Worm (Caenorhabditis elegans) whole organism, L4 larva: ENCODE results near the gene pig-1.

Experiments used
- D1046.2 ChIP-seq: fragments of 200-800 bp; sonication (Bioruptor generic); IDR thresholded peaks from 2 replicates; pipeline ENCODE4 v1.3.6; 2022; ENCODE audit warnings: missing genetic modification characterization, missing compliant biosample characterization
- F37D6.2 ChIP-seq: sonication (generic microtip); optimal IDR thresholded peaks from 2 replicates; lab custom pipeline; 2016; ENCODE audit warnings: mild to moderate bottlenecking, missing genetic modification characterization, missing compliant biosample characterization
- R02D3.7 ChIP-seq: fragments of 150-350 bp; sonication (generic microtip); optimal IDR thresholded peaks from 3 replicates; lab custom pipeline; 2014; ENCODE audit warnings: missing biosample characterization, missing genetic modification characterization
- arid-1 ChIP-seq: fragments of 200-800 bp; sonication (Bioruptor generic); conservative IDR thresholded peaks from 2 replicates; pipeline ENCODE4 v1.3.6; 2022; ENCODE audit warnings: missing genetic modification reagents, missing genetic modification characterization, missing compliant biosample characterization
- ceh-28 ChIP-seq: fragments of 150-350 bp; optimal IDR thresholded peaks from 2 replicates; lab custom pipeline; 2014; ENCODE audit warnings: missing biosample characterization, missing genetic modification reagents, missing genetic modification characterization
- ceh-44 ChIP-seq: fragments of 200-800 bp; sonication (Bioruptor generic); IDR thresholded peaks from 2 replicates; pipeline ENCODE4 v1.3.6; 2022; ENCODE audit warnings: missing genetic modification reagents, missing genetic modification characterization, missing compliant biosample characterization
- ceh-62 ChIP-seq: sonication (generic microtip); optimal IDR thresholded peaks from 2 replicates; lab custom pipeline; 2017; ENCODE audit warnings: missing biosample characterization, missing genetic modification characterization
- cey-2 ChIP-seq: sonication (generic microtip); optimal IDR thresholded peaks from 3 replicates; lab custom pipeline; 2017; ENCODE audit warnings: missing genetic modification characterization, mild to moderate bottlenecking, missing compliant biosample characterization, antibody characterized with exemption, borderline replicate concordance; ENCODE audit not compliant: insufficient read depth
- daf-12 ChIP-seq: fragments of 150-350 bp; optimal IDR thresholded peaks from 2 replicates; lab custom pipeline; 2014; ENCODE audit warnings: missing biosample characterization, missing genetic modification reagents, missing genetic modification characterization
- daf-16 ChIP-seq, 3 experiments: sonication (generic microtip); optimal IDR thresholded peaks; 2 replicates each; lab custom pipeline; 2016 to 2017; ENCODE audit warnings: missing genetic modification characterization in 3 of 3, missing genetic modification reagents in 3 of 3, mild to moderate bottlenecking in 2 of 3, missing compliant biosample characterization in 2 of 3, missing biosample characterization in 1 of 3, moderate library complexity in 1 of 3
- dmd-6 ChIP-seq: fragments of 200-800 bp; sonication (Bioruptor generic); IDR thresholded peaks from 2 replicates; pipeline ENCODE4 v1.3.6; 2022; ENCODE audit warnings: missing genetic modification reagents, missing genetic modification characterization, missing compliant biosample characterization
- dmd-9 ChIP-seq: fragments of 200-800 bp; sonication (Bioruptor generic); IDR thresholded peaks from 2 replicates; pipeline ENCODE4 v1.3.6; 2022; ENCODE audit warnings: missing genetic modification reagents, missing genetic modification characterization, missing compliant biosample characterization
- dpl-1 ChIP-seq: fragments of 150-350 bp; optimal IDR thresholded peaks from 2 replicates; lab custom pipeline; 2014; ENCODE audit warnings: missing biosample characterization, missing genetic modification reagents, missing genetic modification characterization
- dve-1 ChIP-seq: sonication (generic microtip); optimal IDR thresholded peaks from 2 replicates; lab custom pipeline; 2017; ENCODE audit warnings: antibody characterized with exemption, mild to moderate bottlenecking, missing genetic modification characterization, missing compliant biosample characterization; ENCODE audit not compliant: insufficient read depth
- egl-27 ChIP-seq: sonication (generic microtip); optimal IDR thresholded peaks from 3 replicates; lab custom pipeline; 2017; ENCODE audit warnings: missing biosample characterization, missing genetic modification reagents, missing genetic modification characterization
- egl-43 ChIP-seq: fragments of 200-800 bp; sonication (Bioruptor generic); IDR thresholded peaks from 2 replicates; pipeline ENCODE4 v1.3.6; 2022; ENCODE audit warnings: missing genetic modification reagents, missing genetic modification characterization, missing compliant biosample characterization
- gei-8 ChIP-seq: fragments of 200-800 bp; sonication (Bioruptor generic); optimal IDR thresholded peaks from 2 replicates; lab custom pipeline; 2018; ENCODE audit warnings: mild to moderate bottlenecking, missing genetic modification characterization, missing compliant biosample characterization
- hif-1 ChIP-seq, 2 experiments: sonication (generic microtip); optimal IDR thresholded peaks; 2 replicates each; lab custom pipeline; 2016 to 2017; ENCODE audit warnings: missing compliant biosample characterization in 2 of 2, missing genetic modification characterization in 2 of 2, missing genetic modification reagents in 2 of 2, missing genotype in 2 of 2, mild to moderate bottlenecking in 1 of 2
- hlh-11 ChIP-seq: fragments of 200-800 bp; sonication (Bioruptor generic); optimal IDR thresholded peaks from 2 replicates; lab custom pipeline; 2018; ENCODE audit warnings: mild to moderate bottlenecking, missing genetic modification characterization, missing compliant biosample characterization
- hlh-30 ChIP-seq: sonication (generic microtip); optimal IDR thresholded peaks from 2 replicates; lab custom pipeline; 2017; ENCODE audit warnings: antibody characterized with exemption, mild to moderate bottlenecking, missing genetic modification characterization, missing compliant biosample characterization; ENCODE audit not compliant: insufficient read depth
- hmg-1.1 ChIP-seq: fragments of 200-800 bp; sonication (Bioruptor generic); IDR thresholded peaks from 2 replicates; pipeline ENCODE4 v1.3.6; 2022; ENCODE audit warnings: missing genetic modification reagents, missing genetic modification characterization, missing compliant biosample characterization
- lim-7 ChIP-seq: fragments of 200-800 bp; sonication (Bioruptor generic); IDR thresholded peaks from 2 replicates; pipeline ENCODE4 v1.3.6; 2022; ENCODE audit warnings: missing genetic modification characterization, missing compliant biosample characterization
- lin-1 ChIP-seq: fragments of 200-800 bp; sonication (Bioruptor generic); IDR thresholded peaks from 2 replicates; pipeline ENCODE4 v1.3.6; 2022; ENCODE audit warnings: missing genetic modification reagents, missing genetic modification characterization, missing compliant biosample characterization
- lin-15B ChIP-seq: fragments of 150-350 bp; sonication (generic microtip); optimal IDR thresholded peaks from 3 replicates; lab custom pipeline; 2014; ENCODE audit warnings: missing biosample characterization, missing genetic modification characterization
- lin-29 ChIP-seq: fragments of 200-800 bp; sonication (Bioruptor generic); IDR thresholded peaks from 2 replicates; pipeline ENCODE4 v1.3.6; 2022; ENCODE audit warnings: missing genetic modification reagents, missing genetic modification characterization, missing compliant biosample characterization
- lin-38 ChIP-seq: fragments of 200-800 bp; sonication (Bioruptor generic); IDR thresholded peaks from 2 replicates; pipeline ENCODE4 v1.3.6; 2022; ENCODE audit warnings: missing genetic modification reagents, missing genetic modification characterization, missing compliant biosample characterization
- lin-39 ChIP-seq: fragments of 150-350 bp; optimal IDR thresholded peaks from 2 replicates; lab custom pipeline; 2014; ENCODE audit warnings: missing biosample characterization, missing genetic modification reagents, missing genetic modification characterization
- madf-5 ChIP-seq, 2 experiments: fragments of 200-800 bp; sonication (Bioruptor generic); IDR thresholded peaks; 2 replicates each; pipeline ENCODE4 v1.3.6; 2022; ENCODE audit warnings: missing compliant biosample characterization in 2 of 2, missing genetic modification characterization in 2 of 2
- mep-1 ChIP-seq: fragments of 150-350 bp; sonication (generic microtip); optimal IDR thresholded peaks from 3 replicates; lab custom pipeline; 2014; ENCODE audit warnings: missing biosample characterization, missing genetic modification characterization
- mes-2 ChIP-seq: sonication (generic microtip); optimal IDR thresholded peaks from 2 replicates; lab custom pipeline; 2016; ENCODE audit warnings: missing genotype, mild to moderate bottlenecking, missing genetic modification characterization, missing compliant biosample characterization; ENCODE audit not compliant: poor library complexity, severe bottlenecking
- mxl-2 ChIP-seq: fragments of 200-800 bp; sonication (Bioruptor generic); conservative IDR thresholded peaks from 2 replicates; pipeline ENCODE4 v1.3.6; 2022; ENCODE audit warnings: missing genetic modification reagents, missing genetic modification characterization, missing compliant biosample characterization
- nhr-102 ChIP-seq: sonication (generic microtip); optimal IDR thresholded peaks from 2 replicates; lab custom pipeline; 2016; ENCODE audit warnings: mild to moderate bottlenecking, missing genetic modification characterization, moderate library complexity, missing compliant biosample characterization
- nhr-237 ChIP-seq: sonication (generic microtip); optimal IDR thresholded peaks from 2 replicates; lab custom pipeline; 2017; ENCODE audit warnings: missing biosample characterization, missing genetic modification characterization
- nhr-25 ChIP-seq: sonication (generic microtip); optimal IDR thresholded peaks from 2 replicates; lab custom pipeline; 2017; ENCODE audit warnings: missing genetic modification characterization, mild to moderate bottlenecking, missing compliant biosample characterization, antibody characterized with exemption, moderate library complexity, borderline replicate concordance; ENCODE audit not compliant: insufficient read depth
- nhr-48 ChIP-seq: sonication (generic microtip); optimal IDR thresholded peaks from 2 replicates; lab custom pipeline; 2016; ENCODE audit warnings: mild to moderate bottlenecking, missing genetic modification characterization, missing compliant biosample characterization
- nhr-76 ChIP-seq: fragments of 150-350 bp; optimal IDR thresholded peaks from 2 replicates; lab custom pipeline; 2014; ENCODE audit warnings: missing biosample characterization, missing genetic modification characterization
- nhr-77 ChIP-seq: fragments of 150-350 bp; optimal IDR thresholded peaks from 2 replicates; lab custom pipeline; 2014; ENCODE audit warnings: missing biosample characterization, missing genetic modification characterization
- pha-4 ChIP-seq, 2 experiments: fragments of 150-350 bp in 1 of 2; fragments of 200-800 bp in 1 of 2; sonication (Bioruptor generic) in 1 of 2; IDR thresholded peaks in 1 of 2; optimal IDR thresholded peaks in 1 of 2; 2 replicates each; pipeline versions ENCODE4 v1.3.6 to Lab custom; 2014 to 2022; ENCODE audit warnings: missing genetic modification characterization in 2 of 2, missing genetic modification reagents in 2 of 2, missing biosample characterization in 1 of 2, missing compliant biosample characterization in 1 of 2
- php-3 ChIP-seq: fragments of 200-800 bp; sonication (Bioruptor generic); IDR thresholded peaks from 2 replicates; pipeline ENCODE4 v1.3.6; 2022; ENCODE audit warnings: missing genetic modification reagents, missing genetic modification characterization, missing compliant biosample characterization
- rbr-2 ChIP-seq: sonication (generic microtip); optimal IDR thresholded peaks from 2 replicates; lab custom pipeline; 2016; ENCODE audit warnings: missing genotype, missing genetic modification characterization, missing compliant biosample characterization
- snpc-1.2 ChIP-seq: fragments of 200-800 bp; sonication (Bioruptor generic); IDR thresholded peaks from 2 replicates; pipeline ENCODE4 v1.3.6; 2022; ENCODE audit warnings: missing genetic modification reagents, missing genetic modification characterization, missing compliant biosample characterization
- tag-97 ChIP-seq: fragments of 200-800 bp; sonication (Bioruptor generic); IDR thresholded peaks from 2 replicates; pipeline ENCODE4 v1.3.6; 2022; ENCODE audit warnings: missing genetic modification characterization, missing compliant biosample characterization
- tra-1 ChIP-seq: fragments of 200-800 bp; sonication (Bioruptor generic); IDR thresholded peaks from 2 replicates; pipeline ENCODE4 v1.3.6; 2022; ENCODE audit warnings: missing genetic modification reagents, missing genetic modification characterization, missing compliant biosample characterization
- unc-39 ChIP-seq: sonication (generic microtip); optimal IDR thresholded peaks from 2 replicates; lab custom pipeline; 2017; ENCODE audit warnings: missing biosample characterization, missing genetic modification characterization
- unc-62 ChIP-seq, 3 experiments: fragments of 150-350 bp in 1 of 3; sonication (generic microtip); optimal IDR thresholded peaks in 2 of 3; peaks in 1 of 3; 1 replicate in 1 of 3; 2 replicates in 2 of 3; lab custom pipeline; 2014 to 2017; ENCODE audit warnings: missing biosample characterization in 3 of 3, missing genetic modification characterization in 3 of 3, missing genetic modification reagents in 3 of 3, missing genotype in 1 of 3
- vab-7 ChIP-seq: fragments of 200-800 bp; sonication (Bioruptor generic); IDR thresholded peaks from 2 replicates; pipeline ENCODE4 v1.3.6; 2022; ENCODE audit warnings: missing genetic modification reagents, missing genetic modification characterization, missing compliant biosample characterization
- zag-1 ChIP-seq: fragments of 150-350 bp; optimal IDR thresholded peaks from 2 replicates; lab custom pipeline; 2014; ENCODE audit warnings: missing biosample characterization, missing genetic modification characterization
- zip-11 ChIP-seq: fragments of 200-800 bp; sonication (Bioruptor generic); IDR thresholded peaks from 2 replicates; pipeline ENCODE4 v1.3.6; 2022; ENCODE audit warnings: missing genetic modification characterization, missing compliant biosample characterization
- ztf-7 ChIP-seq: fragments of 150-350 bp; optimal IDR thresholded peaks from 2 replicates; lab custom pipeline; 2014; ENCODE audit warnings: missing biosample characterization, missing genetic modification characterization

Gene pig-1

ce11 chrIV:519409-519808 is at the start of gene pig-1 (continued):
- no peak for TF ChIP-seq tag-97 (GFP tag; lab: Robert Waterston, UW)
- peak; percentile 87 for TF ChIP-seq mes-2 (tag; lab: Kevin White, UChicago)
- TF ChIP-seq nhr-25 (tag; lab: Kevin White, UChicago), result no peak
- peak; percentile 53 for TF ChIP-seq hmg-1.1 (GFP tag; lab: Robert Waterston, UW)
- no peak for TF ChIP-seq F37D6.2
- TF ChIP-seq nhr-77 (tag; lab: Kevin White, UChicago), result no peak
- TF ChIP-seq pha-4 (GFP tag; IDR thresholded peaks at IDR 0.05; lab: Robert Waterston, UW), result no peak
- no peak for TF ChIP-seq pha-4 (tag; optimal IDR thresholded peaks at IDR 0.05; lab: Kevin White, UChicago)
- peak; percentile 54 for TF ChIP-seq hlh-30 (tag; lab: Kevin White, UChicago)
- TF ChIP-seq lin-39 (tag; lab: Kevin White, UChicago), result no peak
- no peak for TF ChIP-seq daf-12 (tag; lab: Kevin White, UChicago)
- TF ChIP-seq nhr-102, result no peak
- TF ChIP-seq tra-1 (GFP tag; lab: Robert Waterston, UW), result no peak
- no peak for TF ChIP-seq daf-16 (GFP tag; optimal IDR thresholded peaks at IDR 0.05; lab: Kevin White, UChicago)
- TF ChIP-seq daf-16 (tag; optimal IDR thresholded peaks at IDR 0.05; lab: Kevin White, UChicago), result peak; percentile 8
- TF ChIP-seq D1046.2 (GFP tag; lab: Robert Waterston, UW), result no peak
- TF ChIP-seq madf-5 (GFP tag; IDR thresholded peaks at IDR 0.05; lab: Robert Waterston, UW), result no peak
- no peak for TF ChIP-seq cey-2 (tag; lab: Kevin White, UChicago)
- TF ChIP-seq php-3, result no peak
- no peak for TF ChIP-seq hif-1 (tag; optimal IDR thresholded peaks at IDR 0.05; lab: Kevin White, UChicago)
- TF ChIP-seq ceh-44 (GFP tag; lab: Robert Waterston, UW), result no peak
- no peak for TF ChIP-seq mep-1
- TF ChIP-seq vab-7 (GFP tag; lab: Robert Waterston, UW), result no peak
- no peak for TF ChIP-seq ceh-28 (tag; lab: Kevin White, UChicago)
- TF ChIP-seq hlh-11 (tag; lab: Kevin White, UChicago), result no peak
- peak; percentile 90 for TF ChIP-seq dpl-1 (GFP tag; lab: Kevin White, UChicago)
- no peak for TF ChIP-seq nhr-76
- no peak for TF ChIP-seq nhr-237 (tag; lab: Kevin White, UChicago)
- TF ChIP-seq nhr-48 (tag; lab: Kevin White, UChicago), result no peak
- TF ChIP-seq gei-8 (GFP tag; lab: Kevin White, UChicago), result no peak
- TF ChIP-seq rbr-2 (tag; lab: Kevin White, UChicago), result peak; percentile 29
- no peak for TF ChIP-seq arid-1 (GFP tag; lab: Robert Waterston, UW)
- TF ChIP-seq unc-62 (GFP tag; optimal IDR thresholded peaks at IDR 0.05 in 1 of 2; lab: Kevin White, UChicago), result no peak
- TF ChIP-seq unc-62 (tag; optimal IDR thresholded peaks at IDR 0.05; lab: Kevin White, UChicago), result no peak
- TF ChIP-seq dmd-6 (GFP tag; lab: Robert Waterston, UW), result no peak
- TF ChIP-seq ceh-62 (tag; lab: Kevin White, UChicago), result no peak
- no peak for TF ChIP-seq zip-11 (GFP tag; lab: Robert Waterston, UW)
- no peak for TF ChIP-seq R02D3.7
- TF ChIP-seq egl-43 (GFP tag; lab: Robert Waterston, UW), result no peak
- no peak for TF ChIP-seq lin-15B (tag; lab: Kevin White, UChicago)
- TF ChIP-seq mxl-2 (GFP tag; lab: Robert Waterston, UW), result no peak
- TF ChIP-seq egl-27, result no peak
- no peak for TF ChIP-seq dmd-9 (GFP tag; lab: Robert Waterston, UW)
- no peak for TF ChIP-seq snpc-1.2 (GFP tag; lab: Robert Waterston, UW)
- no peak for TF ChIP-seq ztf-7 (tag; lab: Kevin White, UChicago)
- TF ChIP-seq lin-29 (GFP tag; lab: Robert Waterston, UW), result no peak
- TF ChIP-seq dve-1 (tag; lab: Kevin White, UChicago), result no peak
- no peak for TF ChIP-seq zag-1
- TF ChIP-seq lin-38, result peak; percentile 98
- no peak for TF ChIP-seq unc-39
- no peak for TF ChIP-seq lim-7
- TF ChIP-seq lin-1, result no peak
